Worm (Caenorhabditis elegans) whole organism, L4/young adult: ENCODE data around the gene Y75B8A.7.

ENCODE experiments used
- dao-5 ChIP-seq: sonication (generic microtip); optimal IDR thresholded peaks from 2 replicates; lab custom pipeline; 2016; ENCODE audit warnings: missing genotype, missing genetic modification characterization, moderate library complexity, missing compliant biosample characterization
- him-1 ChIP-seq: sonication (generic microtip); optimal IDR thresholded peaks from 2 replicates; lab custom pipeline; 2016; ENCODE audit warnings: missing genotype, missing genetic modification reagents, missing genetic modification characterization, missing compliant biosample characterization

DNA sequence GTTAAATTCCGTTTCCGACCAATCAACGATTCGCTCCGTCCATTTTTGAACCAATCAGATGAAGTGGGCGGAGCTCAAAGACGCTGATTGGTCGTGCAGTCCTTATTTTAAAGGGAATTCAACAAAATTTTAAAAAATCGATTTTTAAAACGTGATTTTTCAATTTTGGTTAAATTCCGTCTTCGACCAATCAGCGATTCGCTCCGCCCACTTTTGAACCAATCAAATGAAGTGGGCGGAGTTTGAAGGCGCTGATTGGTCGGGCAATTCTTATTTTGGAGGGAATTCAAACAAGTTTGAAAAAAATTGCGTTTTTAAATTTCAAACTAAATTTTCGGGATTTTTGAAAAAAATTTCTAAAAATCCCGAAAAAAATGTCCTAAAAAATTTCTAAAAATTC is 815 bp downstream of the Y75B8A.7 start:
- TF ChIP-seq him-1, result no peak
- no peak for TF ChIP-seq dao-5
